Worm (Caenorhabditis elegans): ENCODE measurements around the gene R10H10.7.

ce11 chrIV:10421256-10421655 lies 7.5 kb upstream of the R10H10.7 start:
- TF ChIP-seq ztf-11 (tag; optimal IDR thresholded peaks at IDR 0.05) (no peak), lsy-2 (tag; optimal IDR thresholded peaks at IDR 0.05) (no peak), mls-2 (tag; optimal IDR thresholded peaks at IDR 0.05) (no peak), unc-62 (GFP tag; optimal IDR thresholded peaks at IDR 0.05) (no peak), elt-1 (tag; optimal IDR thresholded peaks at IDR 0.05; ENCODE audit: borderline replicate concordance, insufficient read depth) (no peak), hlh-1 (tag; optimal IDR thresholded peaks at IDR 0.05) (no peak)
